Worm (Caenorhabditis elegans) whole organism, L3 larva: ENCODE measurements around the gene F18A11.2.
"Not testable (repeated sequence)": the region's sequence is repeated elsewhere in the genome, so short reads cannot be mapped to it uniquely, and the experiment has no call there.

Experiments
- ZK546.5 ChIP-seq: sonication (generic microtip); optimal IDR thresholded peaks from 2 replicates; lab custom pipeline; 2017; ENCODE audit warnings: missing biosample characterization, missing genetic modification characterization
- ama-1 ChIP-seq: fragments of 150-350 bp; optimal IDR thresholded peaks from 2 replicates; lab custom pipeline; 2018
- ceh-28 ChIP-seq: fragments of 150-350 bp; optimal IDR thresholded peaks from 2 replicates; lab custom pipeline; 2014; ENCODE audit warnings: missing biosample characterization, missing genetic modification reagents, missing genetic modification characterization
- ceh-82 ChIP-seq: fragments of 150-350 bp; optimal IDR thresholded peaks from 2 replicates; lab custom pipeline; 2014; ENCODE audit warnings: missing biosample characterization, missing genetic modification characterization
- daf-12 ChIP-seq: fragments of 150-350 bp; optimal IDR thresholded peaks from 2 replicates; lab custom pipeline; 2014; ENCODE audit warnings: missing biosample characterization, missing genetic modification reagents, missing genetic modification characterization
- egl-27 ChIP-seq: sonication (generic microtip); optimal IDR thresholded peaks from 4 replicates; lab custom pipeline; 2017; ENCODE audit warnings: missing biosample characterization, missing genetic modification reagents, missing genetic modification characterization
- egl-5 ChIP-seq: fragments of 150-350 bp; optimal IDR thresholded peaks from 2 replicates; lab custom pipeline; 2017; ENCODE audit warnings: missing biosample characterization, missing genetic modification reagents, missing genetic modification characterization, inconsistent platforms
- elt-1 ChIP-seq: fragments of 150-350 bp; optimal IDR thresholded peaks from 2 replicates; lab custom pipeline; 2014; ENCODE audit warnings: missing biosample characterization, missing genetic modification characterization
- elt-2 ChIP-seq: sonication (generic microtip); optimal IDR thresholded peaks from 2 replicates; lab custom pipeline; 2016; ENCODE audit warnings: missing genetic modification reagents, mild to moderate bottlenecking, missing genetic modification characterization, missing compliant biosample characterization
- elt-3 ChIP-seq, 3 experiments: fragments of 150-350 bp in 1 of 3; sonication (generic microtip) in 2 of 3; optimal IDR thresholded peaks; 2 replicates in 2 of 3; 4 replicates in 1 of 3; lab custom pipeline; 2014 to 2017; ENCODE audit warnings: missing biosample characterization in 3 of 3, missing genetic modification characterization in 3 of 3
- eor-1 ChIP-seq, 2 experiments: fragments of 150-350 bp; optimal IDR thresholded peaks; 2 replicates each; lab custom pipeline; 2014 to 2018; ENCODE audit warnings: missing biosample characterization in 2 of 2, missing genetic modification characterization in 2 of 2
- fos-1 ChIP-seq: fragments of 150-350 bp; optimal IDR thresholded peaks from 2 replicates; lab custom pipeline; 2014; ENCODE audit warnings: missing biosample characterization, missing genetic modification characterization
- hmg-11 ChIP-seq: sonication (generic microtip); optimal IDR thresholded peaks from 2 replicates; lab custom pipeline; 2016; ENCODE audit warnings: missing genetic modification characterization, missing compliant biosample characterization
- jun-1 ChIP-seq: fragments of 150-350 bp; optimal IDR thresholded peaks from 2 replicates; lab custom pipeline; 2014; ENCODE audit warnings: missing biosample characterization, missing genetic modification reagents, missing genetic modification characterization
- lin-15B ChIP-seq: fragments of 150-350 bp; optimal IDR thresholded peaks from 2 replicates; lab custom pipeline; 2014; ENCODE audit warnings: missing biosample characterization, missing genetic modification characterization
- mdl-1 ChIP-seq: fragments of 150-350 bp; optimal IDR thresholded peaks from 2 replicates; lab custom pipeline; 2014; ENCODE audit warnings: missing biosample characterization, missing genetic modification characterization
- nfya-1 ChIP-seq: sonication (generic microtip); optimal IDR thresholded peaks from 2 replicates; lab custom pipeline; 2017; ENCODE audit warnings: missing genetic modification characterization, mild to moderate bottlenecking, missing compliant biosample characterization, antibody characterized with exemption, moderate library complexity; ENCODE audit not compliant: insufficient read depth
- nhr-11 ChIP-seq: fragments of 150-350 bp; optimal IDR thresholded peaks from 2 replicates; lab custom pipeline; 2014; ENCODE audit warnings: missing biosample characterization, missing genetic modification characterization
- nhr-12 ChIP-seq: fragments of 150-350 bp; optimal IDR thresholded peaks from 2 replicates; lab custom pipeline; 2014; ENCODE audit warnings: missing biosample characterization, missing genetic modification characterization
- nhr-23 ChIP-seq: fragments of 150-350 bp; optimal IDR thresholded peaks from 2 replicates; lab custom pipeline; 2014; ENCODE audit warnings: missing biosample characterization, missing genetic modification reagents, missing genetic modification characterization
- nhr-237 ChIP-seq: fragments of 150-350 bp; optimal IDR thresholded peaks from 2 replicates; lab custom pipeline; 2014; ENCODE audit warnings: missing biosample characterization, missing genetic modification characterization
- nhr-25 ChIP-seq: sonication (generic microtip); optimal IDR thresholded peaks from 2 replicates; lab custom pipeline; 2017; ENCODE audit warnings: missing biosample characterization, missing genetic modification characterization
- pha-4 ChIP-seq: fragments of 150-350 bp; optimal IDR thresholded peaks from 2 replicates; lab custom pipeline; 2014; ENCODE audit warnings: missing biosample characterization, missing genetic modification reagents, missing genetic modification characterization
- snpc-4 ChIP-seq: fragments of 150-350 bp; optimal IDR thresholded peaks from 2 replicates; lab custom pipeline; 2014; ENCODE audit warnings: missing biosample characterization, missing genetic modification characterization
- tbx-2 ChIP-seq: sonication (generic microtip); optimal IDR thresholded peaks from 2 replicates; lab custom pipeline; 2016; ENCODE audit warnings: mild to moderate bottlenecking, missing genetic modification characterization, missing compliant biosample characterization
- unc-39 ChIP-seq: sonication (generic microtip); optimal IDR thresholded peaks from 4 replicates; lab custom pipeline; 2017; ENCODE audit warnings: missing biosample characterization, missing genetic modification characterization
- unc-62 ChIP-seq: fragments of 150-350 bp; sonication (generic microtip); optimal IDR thresholded peaks from 4 replicates; lab custom pipeline; 2014; ENCODE audit warnings: missing biosample characterization, missing genetic modification reagents, missing genetic modification characterization
- ztf-11 ChIP-seq: fragments of 150-350 bp; optimal IDR thresholded peaks from 2 replicates; lab custom pipeline; 2014; ENCODE audit warnings: missing biosample characterization, missing genetic modification characterization
- ztf-4 ChIP-seq: fragments of 150-350 bp; optimal IDR thresholded peaks from 2 replicates; lab custom pipeline; 2014; ENCODE audit warnings: missing biosample characterization, missing genetic modification characterization

The F18A11.2 gene

DNA sequence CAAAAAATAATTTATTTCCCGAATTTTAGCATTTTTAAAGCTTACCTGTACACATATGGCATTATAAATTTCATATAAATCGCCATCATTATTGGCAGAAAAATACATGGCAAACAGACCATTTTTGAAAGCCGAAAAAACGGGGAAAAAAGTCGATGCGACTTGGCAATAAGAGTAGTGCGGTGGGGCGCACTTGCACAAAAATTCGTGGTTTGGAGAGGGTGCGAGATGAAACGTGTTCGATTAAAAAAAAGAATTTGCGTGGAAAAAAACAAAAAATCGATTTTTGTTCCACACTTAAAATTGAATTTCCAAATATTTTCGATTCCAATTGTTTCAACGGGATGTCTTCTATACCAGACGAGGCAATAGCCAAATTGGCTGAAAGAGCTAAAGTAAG is 5.2 kb downstream of the F18A11.2 start, which contains the start of gene F18A11.3:
Gene F18A11.3, minus strand, starts transcription at position 125 of the 400 bp plus-strand sequence.
- no peak for TF ChIP-seq daf-12 (tag; lab: Kevin White, UChicago)
- TF ChIP-seq ztf-4 (tag; lab: Kevin White, UChicago) = no peak
- peak; percentile 38 for TF ChIP-seq pha-4 (tag; lab: Kevin White, UChicago)
- peak; percentile 41 for TF ChIP-seq snpc-4 (tag; lab: Kevin White, UChicago)
- TF ChIP-seq elt-2 (tag; lab: Kevin White, UChicago) = no peak
- peak; percentile 51 for TF ChIP-seq lin-15B
- peak; percentile 32 for TF ChIP-seq nfya-1 (tag; lab: Kevin White, UChicago)

DNA sequence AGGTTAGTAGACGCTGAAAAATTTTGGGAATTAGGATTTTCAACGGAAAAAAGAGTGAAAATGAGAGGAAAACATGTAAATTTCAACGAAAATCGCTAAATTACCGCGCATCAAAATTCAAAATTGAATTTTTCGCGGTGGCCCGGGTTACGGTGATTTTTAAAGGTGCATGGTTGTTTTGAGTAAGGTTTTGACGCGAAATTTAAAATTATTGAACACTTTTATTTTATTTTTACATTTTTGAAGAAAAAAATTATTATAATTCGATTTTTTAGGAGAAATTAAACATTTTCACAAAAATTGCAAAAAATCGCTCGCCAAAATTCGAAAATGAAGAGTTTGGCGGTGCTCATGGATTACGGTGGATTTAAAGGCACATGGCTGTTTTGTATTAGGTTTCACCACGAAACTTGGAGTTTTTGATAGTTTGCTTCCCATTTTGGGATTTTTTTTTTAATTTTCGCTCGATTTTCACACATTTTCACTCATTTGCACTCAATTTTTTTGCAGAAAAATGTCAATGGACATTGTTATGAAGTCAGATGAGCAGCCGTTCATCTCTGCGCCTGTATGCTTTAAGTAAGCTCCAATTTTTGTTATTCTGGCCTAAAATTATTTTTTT is 12.0 kb downstream of the F18A11.2 start, which contains the start of gene puf-6:
Gene puf-6, minus strand, starts transcription at position 13 of the 622 bp plus-strand sequence.
- TF ChIP-seq nhr-12; nhr-237 (tag; lab: Kevin White, UChicago); mdl-1 (tag; lab: Kevin White, UChicago): not testable (repeated sequence)

DNA sequence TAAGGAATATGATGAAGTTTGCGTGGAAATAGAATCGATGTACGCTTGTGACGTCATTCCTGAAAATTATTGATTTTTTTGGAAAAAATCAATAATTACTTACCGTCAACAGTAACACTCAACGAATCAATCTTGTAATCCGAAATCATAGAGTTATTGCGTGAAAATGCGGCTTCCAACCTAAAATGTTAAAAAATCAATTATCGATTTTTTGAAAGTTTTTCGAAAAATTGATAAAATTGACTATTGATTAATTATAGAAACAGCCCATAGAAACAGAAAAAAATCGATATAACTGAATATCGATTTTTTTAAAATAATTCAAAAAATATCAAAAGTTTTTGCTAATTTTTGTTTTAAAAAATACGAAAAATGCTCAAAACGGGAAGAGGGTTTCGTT is 15.6 kb downstream of the F18A11.2 start, which contains the start of gene F42G4.7:
Gene F42G4.7, minus strand, starts transcription at position 185 of the 400 bp plus-strand sequence.
- peak; percentile 67 for TF ChIP-seq ceh-28

DNA sequence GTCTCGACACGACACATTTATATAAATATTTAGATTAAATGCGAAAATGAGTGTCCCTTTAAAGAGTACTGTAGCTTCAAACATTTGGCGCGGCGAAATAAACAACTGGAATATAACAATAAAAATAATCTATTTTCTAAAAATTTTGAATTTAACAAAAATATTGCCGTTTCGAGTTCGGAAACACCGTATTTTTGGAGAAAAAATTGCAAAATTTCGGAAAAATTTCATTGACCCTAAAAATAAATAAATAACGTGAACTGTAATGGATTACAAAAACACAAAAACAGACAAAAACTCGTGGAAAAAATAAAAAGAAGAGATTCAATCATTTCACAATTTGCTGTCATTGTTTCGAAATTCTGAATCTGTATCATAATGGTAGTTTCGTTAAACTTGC is 16.1 kb downstream of the F18A11.2 start, which contains the start of gene F42G4.2:
Gene F42G4.2, plus strand, starts transcription at position 301 of the 400 bp plus-strand sequence.
- not testable (repeated sequence) for TF ChIP-seq ZK546.5; hmg-11; snpc-4 (tag; lab: Kevin White, UChicago)

DNA sequence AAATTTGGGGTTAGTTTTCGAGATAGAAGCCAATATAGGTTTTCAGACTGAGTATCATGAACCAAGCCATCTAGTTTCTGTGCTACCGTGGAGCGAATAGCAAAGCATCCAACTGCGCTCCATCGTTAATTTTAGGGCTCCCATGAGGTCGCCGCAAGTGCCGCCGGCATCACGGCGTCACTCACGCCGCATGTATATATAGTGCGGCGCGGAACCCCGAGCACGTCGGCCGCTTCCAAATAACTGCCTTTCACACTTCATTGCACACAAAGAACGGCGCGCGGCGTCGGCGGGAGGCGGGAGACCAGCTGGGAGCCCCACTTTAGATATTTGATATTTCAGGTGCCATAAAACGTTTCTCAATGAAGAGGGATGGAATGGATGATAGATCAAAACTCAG is 18.6 kb downstream of the F18A11.2 start:
- no peak for TF ChIP-seq eor-1 (tag; optimal IDR thresholded peaks at IDR 0.05; lab: Kevin White, UChicago)
- TF ChIP-seq egl-27 (tag; lab: Kevin White, UChicago) = no peak
- no peak for TF ChIP-seq elt-2 (tag; lab: Kevin White, UChicago)
- TF ChIP-seq nhr-25 (tag; lab: Kevin White, UChicago) = no peak
- TF ChIP-seq pha-4 (tag; lab: Kevin White, UChicago) = no peak
- TF ChIP-seq unc-62 (GFP tag; lab: Kevin White, UChicago) = no peak
- TF ChIP-seq fos-1 (tag; lab: Kevin White, UChicago) = no peak
- no peak for TF ChIP-seq ama-1 (lab: Kevin White, UChicago)
- TF ChIP-seq nhr-12 = no peak
- TF ChIP-seq, all 47 proteins: peak for 0

DNA sequence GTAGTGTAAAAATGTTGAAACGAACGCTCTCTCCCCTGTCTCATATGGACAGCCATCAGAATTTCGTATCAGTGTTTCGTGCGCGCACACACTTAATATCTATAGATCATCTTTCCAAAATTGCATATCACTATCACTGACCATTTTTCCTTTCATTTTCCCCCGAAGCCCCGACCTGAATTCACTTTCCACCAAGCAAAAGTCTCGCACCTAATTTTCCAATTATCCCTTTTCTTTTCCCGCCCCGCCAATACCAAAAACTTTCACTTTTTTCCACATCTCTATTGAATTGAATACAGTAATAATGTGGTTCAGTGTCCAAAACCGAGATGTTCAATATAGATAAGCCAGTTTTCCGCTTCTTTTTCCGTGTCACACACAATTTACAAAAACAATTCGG is 21.9 kb downstream of the F18A11.2 start:
- TF ChIP-seq daf-12 (tag; lab: Kevin White, UChicago) = no peak
- no peak for TF ChIP-seq tbx-2 (tag; lab: Kevin White, UChicago)
- TF ChIP-seq nhr-23 (tag; lab: Kevin White, UChicago) = peak; percentile 35

DNA sequence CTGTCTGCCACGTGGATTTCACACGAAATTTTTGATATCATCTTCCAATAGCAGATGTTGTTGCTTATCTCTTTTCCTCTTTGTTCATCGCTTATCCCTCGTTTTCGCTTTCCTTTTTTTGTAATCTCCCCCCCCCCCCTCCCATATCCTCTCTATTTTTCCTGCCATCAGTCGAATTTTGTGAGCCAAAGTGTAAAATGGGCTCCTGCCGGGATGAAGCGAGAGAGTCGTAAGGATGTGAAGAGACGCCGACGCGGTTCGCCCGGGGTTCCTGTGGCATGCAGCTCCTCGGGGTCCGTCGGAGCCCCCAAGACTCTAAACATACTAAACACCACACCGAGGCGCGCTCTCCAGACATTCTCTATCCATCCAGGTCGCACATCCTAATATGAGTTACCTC is 25.1 kb downstream of the F18A11.2 start, which contains the start of gene zyx-1:
Gene zyx-1, plus strand, starts transcription at position 331 of the 400 bp plus-strand sequence.
- TF ChIP-seq jun-1 = no peak
- TF ChIP-seq elt-2 (tag; lab: Kevin White, UChicago) = no peak
- TF ChIP-seq ama-1 (lab: Kevin White, UChicago) = no peak
- TF ChIP-seq hmg-11 = no peak
- no peak for TF ChIP-seq nhr-11 (tag; lab: Kevin White, UChicago)
- no peak for TF ChIP-seq egl-5 (tag; lab: Kevin White, UChicago)
- no peak for TF ChIP-seq ceh-82 (tag; lab: Kevin White, UChicago)
- no peak for TF ChIP-seq pha-4 (tag; lab: Kevin White, UChicago)
- TF ChIP-seq elt-1 (tag; lab: Kevin White, UChicago) = no peak
- no peak for TF ChIP-seq nhr-25 (tag; lab: Kevin White, UChicago)
- TF ChIP-seq ztf-11 (tag; lab: Kevin White, UChicago) = no peak
- no peak for TF ChIP-seq eor-1 (tag; optimal IDR thresholded peaks at IDR 0.05; lab: Kevin White, UChicago)
- no peak for TF ChIP-seq elt-3 (tag; optimal IDR thresholded peaks at IDR 0.05; lab: Kevin White, UChicago)
- TF ChIP-seq unc-39 = no peak
- TF ChIP-seq, all 47 proteins: peak for 0
